Fruit fly (Drosophila melanogaster): ENCODE data around the gene CG11035.

Gene CG11035

dm6 chr3R:8001074-8001669 is 31.6 kb downstream of the CG11035 start, which contains the start of the genes Kmn2 and CG2698 (continued):
- TF ChIP-seq D19A (tag; optimal IDR thresholded peaks at IDR 0.05) = peak; percentile 90
- peak; percentile 18 to 74 for TF ChIP-seq crp (GFP tag; optimal IDR thresholded peaks at IDR 0.05)
- peak; percentile 94 for TF ChIP-seq CG7556 (GFP tag; optimal IDR thresholded peaks at IDR 0.05)
- peak; percentile 85 for TF ChIP-seq CG7987 (GFP tag; optimal IDR thresholded peaks at IDR 0.05)
- peak; percentile 99 for TF ChIP-seq dysf (GFP tag; IDR thresholded peaks at IDR 0.05)
- peak; percentile 92 for TF ChIP-seq BtbVII (GFP tag; optimal IDR thresholded peaks at IDR 0.05)
- TF ChIP-seq E2f1 (GFP tag; IDR thresholded peaks at IDR 0.05) = peak; percentile 98
- peak; percentile 97 for TF ChIP-seq CG2889 (GFP tag; IDR thresholded peaks at IDR 0.05)
- peak; percentile 74 for TF ChIP-seq Bdp1 (GFP tag; optimal IDR thresholded peaks at IDR 0.05)
- no peak for TF ChIP-seq pan (optimal IDR thresholded peaks at IDR 0.05)
- TF ChIP-seq pan (GFP tag; optimal IDR thresholded peaks at IDR 0.05 in 1 of 2, IDR thresholded peaks at IDR 0.05 in 1 of 2) = peak in 1 of 2 experiments; percentile 98
- peak; percentile 92 for TF ChIP-seq E2f2 (GFP tag; IDR thresholded peaks at IDR 0.05)
- TF ChIP-seq CG14441 (GFP tag; IDR thresholded peaks at IDR 0.05) = peak; percentile 98
- peak; percentile 95 for TF ChIP-seq Nf-YA (GFP tag; IDR thresholded peaks at IDR 0.05)
- no peak for TF ChIP-seq hth (optimal IDR thresholded peaks at IDR 0.05)
- peak; percentile 10 for TF ChIP-seq eyg (GFP tag; optimal IDR thresholded peaks at IDR 0.05)
- peak; percentile 98 for TF ChIP-seq esg (GFP tag; conservative IDR thresholded peaks at IDR 0.05)
- TF ChIP-seq CG6654 (GFP tag; optimal IDR thresholded peaks at IDR 0.05) = peak; percentile 78
- TF ChIP-seq NK7.1 (GFP tag; optimal IDR thresholded peaks at IDR 0.05) = peak; percentile 61
- TF ChIP-seq CG30020 (tag; optimal IDR thresholded peaks at IDR 0.05) = peak; percentile 79
- TF ChIP-seq Atf6 (GFP tag; IDR thresholded peaks at IDR 0.05) = peak; percentile 97
- TF ChIP-seq dm (GFP tag; optimal IDR thresholded peaks at IDR 0.05) = peak; percentile 71
- peak; percentile 70 for TF ChIP-seq CG31365 (tag; optimal IDR thresholded peaks at IDR 0.05)
- peak; percentile 43; the same call in 1 of the 2 replicates for TF ChIP-seq sna (GFP tag; IDR thresholded peaks at IDR 0.05; ENCODE audit: partially characterized antibody)

DNA sequence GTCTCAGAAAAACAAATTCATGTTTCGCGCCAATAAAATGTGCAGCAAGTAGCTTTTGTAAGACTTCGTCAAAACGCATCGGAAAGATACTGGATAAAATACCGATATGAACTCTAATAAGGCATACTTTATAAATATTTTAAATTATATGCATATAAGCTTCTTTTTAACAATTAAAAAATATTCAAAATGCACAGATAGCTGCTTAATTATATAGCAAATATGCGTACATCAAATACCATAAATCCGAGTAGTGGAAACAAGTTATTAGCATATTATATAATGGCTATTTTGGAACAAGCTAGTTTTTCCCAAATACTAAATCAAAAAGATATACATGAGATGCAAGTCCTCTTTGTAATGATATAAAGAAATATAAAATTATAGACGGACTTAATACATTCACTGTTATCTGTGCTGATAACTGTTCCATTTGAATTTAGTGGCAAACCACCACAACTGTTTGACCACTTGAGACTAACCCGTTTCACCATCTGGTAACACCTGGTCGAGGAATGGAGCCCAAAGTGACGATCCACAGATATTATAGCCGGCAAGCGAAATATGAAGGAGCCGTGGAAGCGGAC is 33.2 kb downstream of the CG11035 start, which contains the start of gene PIG-H:
PIG-H (plus strand) TSS at position 303 of the 587 bp plus-strand sequence.
- TF ChIP-seq CG17186 (GFP tag; optimal IDR thresholded peaks at IDR 0.05) (no peak), CG2678 (tag; optimal IDR thresholded peaks at IDR 0.05) (peak; percentile 14), sug (tag; optimal IDR thresholded peaks at IDR 0.05) (peak; percentile 17), CG18262 (tag; optimal IDR thresholded peaks at IDR 0.05) (peak; percentile 7), wdn (GFP tag; IDR thresholded peaks at IDR 0.05) (no peak), CG10431 (GFP tag; optimal IDR thresholded peaks at IDR 0.05) (peak; percentile 53), nmo (GFP tag; optimal IDR thresholded peaks at IDR 0.05) (peak; percentile 55), Sry-β (GFP tag; optimal IDR thresholded peaks at IDR 0.05) (peak; percentile 9), gro (GFP tag; optimal IDR thresholded peaks at IDR 0.05) (no peak), Pdp1 (GFP tag; optimal IDR thresholded peaks at IDR 0.05) (peak in 1 of 2 experiments; percentile 99), CG10654 (GFP tag; optimal IDR thresholded peaks at IDR 0.05) (no peak), CG1603 (tag; optimal IDR thresholded peaks at IDR 0.05) (peak; percentile 5), CG6689 (GFP tag; IDR thresholded peaks at IDR 0.05) (peak; percentile 47; the same call in 1 of the 2 replicates), CG15601 (tag; optimal IDR thresholded peaks at IDR 0.05) (peak; percentile 44), MTF-1 (GFP tag; optimal IDR thresholded peaks at IDR 0.05; ENCODE audit: borderline replicate concordance) (no peak), Nf-YC (tag; optimal IDR thresholded peaks at IDR 0.05) (peak; percentile 36), CG9797 (GFP tag; optimal IDR thresholded peaks at IDR 0.05) (peak; percentile 65), CG31441 (GFP tag; IDR thresholded peaks at IDR 0.05) (peak; percentile 40; the same call in 1 of the 2 replicates), CG15514 (GFP tag; optimal IDR thresholded peaks at IDR 0.05) (peak; percentile 5), CG12391 (tag; optimal IDR thresholded peaks at IDR 0.05) (peak; percentile 20), zen (tag; optimal IDR thresholded peaks at IDR 0.05) (peak; percentile 19), gem (tag; optimal IDR thresholded peaks at IDR 0.05) (peak; percentile 53), CG10321 (GFP tag; IDR thresholded peaks at IDR 0.05) (no peak), CG13424 (tag; optimal IDR thresholded peaks at IDR 0.05) (peak; percentile 6), lilli (GFP tag; optimal IDR thresholded peaks at IDR 0.05) (peak; percentile 26)
